Worm (Caenorhabditis elegans) whole organism, L4 larva: Measurements from ENCODE around the gene F46B6.9.
A peak's percentile ranks its signal among the peaks of the same experiment; 100 is the strongest.

ENCODE experiments used
- F37D6.2 ChIP-seq: sonication (generic microtip); optimal IDR thresholded peaks from 2 replicates; lab custom pipeline; 2016; ENCODE audit warnings: mild to moderate bottlenecking, missing genetic modification characterization, missing compliant biosample characterization
- aha-1 ChIP-seq: fragments of 150-350 bp; peaks from one replicate; lab custom pipeline; 2014; ENCODE audit warnings: missing biosample characterization, missing genetic modification characterization
- aly-2 ChIP-seq: sonication (generic microtip); optimal IDR thresholded peaks from 2 replicates; lab custom pipeline; 2018; ENCODE audit warnings: missing biosample characterization, missing genetic modification characterization
- ama-1 ChIP-seq: fragments of 150-350 bp; optimal IDR thresholded peaks from 2 replicates; lab custom pipeline; 2014; ENCODE audit warnings: inconsistent platforms, mixed read lengths
- arid-1 ChIP-seq: fragments of 200-800 bp; sonication (Bioruptor generic); conservative IDR thresholded peaks from 2 replicates; pipeline ENCODE4 v1.3.6; 2022; ENCODE audit warnings: missing genetic modification reagents, missing genetic modification characterization, missing compliant biosample characterization
- attf-4 ChIP-seq: sonication (generic microtip); optimal IDR thresholded peaks from 3 replicates; lab custom pipeline; 2017; ENCODE audit warnings: missing biosample characterization, missing genetic modification characterization
- ceh-32 ChIP-seq: sonication (generic microtip); optimal IDR thresholded peaks from 2 replicates; lab custom pipeline; 2016; ENCODE audit warnings: mild to moderate bottlenecking, missing genetic modification characterization, missing compliant biosample characterization; ENCODE audit not compliant: poor library complexity
- ces-1 ChIP-seq: fragments of 150-350 bp; sonication (generic microtip); optimal IDR thresholded peaks from 4 replicates; lab custom pipeline; 2014; ENCODE audit warnings: missing biosample characterization, missing genetic modification reagents, missing genetic modification characterization
- cey-2 ChIP-seq: sonication (generic microtip); optimal IDR thresholded peaks from 3 replicates; lab custom pipeline; 2017; ENCODE audit warnings: missing genetic modification characterization, mild to moderate bottlenecking, missing compliant biosample characterization, antibody characterized with exemption, borderline replicate concordance; ENCODE audit not compliant: insufficient read depth
- ctbp-1 ChIP-seq: fragments of 200-800 bp; sonication (Bioruptor generic); IDR thresholded peaks from 2 replicates; pipeline ENCODE4 v1.3.6; 2022; ENCODE audit warnings: missing genetic modification reagents, missing genetic modification characterization, missing compliant biosample characterization
- daf-12 ChIP-seq: fragments of 150-350 bp; optimal IDR thresholded peaks from 2 replicates; lab custom pipeline; 2014; ENCODE audit warnings: missing biosample characterization, missing genetic modification reagents, missing genetic modification characterization
- daf-16 ChIP-seq, 3 experiments: sonication (generic microtip); optimal IDR thresholded peaks; 2 replicates each; lab custom pipeline; 2016 to 2017; ENCODE audit warnings: missing genetic modification characterization in 3 of 3, missing genetic modification reagents in 3 of 3, mild to moderate bottlenecking in 2 of 3, missing compliant biosample characterization in 2 of 3, missing biosample characterization in 1 of 3, moderate library complexity in 1 of 3
- daf-8 ChIP-seq: fragments of 200-800 bp; sonication (Bioruptor generic); IDR thresholded peaks from 2 replicates; pipeline ENCODE4 v1.3.6; 2022; ENCODE audit warnings: missing genetic modification characterization, missing compliant biosample characterization
- dmd-6 ChIP-seq: fragments of 200-800 bp; sonication (Bioruptor generic); IDR thresholded peaks from 2 replicates; pipeline ENCODE4 v1.3.6; 2022; ENCODE audit warnings: missing genetic modification reagents, missing genetic modification characterization, missing compliant biosample characterization
- dmd-9 ChIP-seq: fragments of 200-800 bp; sonication (Bioruptor generic); IDR thresholded peaks from 2 replicates; pipeline ENCODE4 v1.3.6; 2022; ENCODE audit warnings: missing genetic modification reagents, missing genetic modification characterization, missing compliant biosample characterization
- dpl-1 ChIP-seq: fragments of 150-350 bp; optimal IDR thresholded peaks from 2 replicates; lab custom pipeline; 2014; ENCODE audit warnings: missing biosample characterization, missing genetic modification reagents, missing genetic modification characterization
- duxl-1 ChIP-seq: sonication (generic microtip); optimal IDR thresholded peaks from 2 replicates; lab custom pipeline; 2016; ENCODE audit warnings: mild to moderate bottlenecking, missing genetic modification characterization, moderate library complexity, missing compliant biosample characterization; ENCODE audit not compliant: poor library complexity
- dve-1 ChIP-seq: sonication (generic microtip); optimal IDR thresholded peaks from 2 replicates; lab custom pipeline; 2017; ENCODE audit warnings: antibody characterized with exemption, mild to moderate bottlenecking, missing genetic modification characterization, missing compliant biosample characterization; ENCODE audit not compliant: insufficient read depth
- egl-27 ChIP-seq: sonication (generic microtip); optimal IDR thresholded peaks from 3 replicates; lab custom pipeline; 2017; ENCODE audit warnings: missing biosample characterization, missing genetic modification reagents, missing genetic modification characterization
- fkh-10 ChIP-seq: fragments of 150-350 bp; optimal IDR thresholded peaks from 2 replicates; lab custom pipeline; 2014; ENCODE audit warnings: missing biosample characterization, missing genetic modification reagents, missing genetic modification characterization
- hlh-11 ChIP-seq: fragments of 200-800 bp; sonication (Bioruptor generic); optimal IDR thresholded peaks from 2 replicates; lab custom pipeline; 2018; ENCODE audit warnings: mild to moderate bottlenecking, missing genetic modification characterization, missing compliant biosample characterization
- hlh-30 ChIP-seq: sonication (generic microtip); optimal IDR thresholded peaks from 2 replicates; lab custom pipeline; 2017; ENCODE audit warnings: antibody characterized with exemption, mild to moderate bottlenecking, missing genetic modification characterization, missing compliant biosample characterization; ENCODE audit not compliant: insufficient read depth
- hmg-1.1 ChIP-seq: fragments of 200-800 bp; sonication (Bioruptor generic); IDR thresholded peaks from 2 replicates; pipeline ENCODE4 v1.3.6; 2022; ENCODE audit warnings: missing genetic modification reagents, missing genetic modification characterization, missing compliant biosample characterization
- lin-13 ChIP-seq: fragments of 150-350 bp; optimal IDR thresholded peaks from 2 replicates; lab custom pipeline; 2014; ENCODE audit warnings: missing biosample characterization, missing genetic modification reagents, missing genetic modification characterization
- lin-15B ChIP-seq: fragments of 150-350 bp; sonication (generic microtip); optimal IDR thresholded peaks from 3 replicates; lab custom pipeline; 2014; ENCODE audit warnings: missing biosample characterization, missing genetic modification characterization
- lin-29 ChIP-seq: fragments of 200-800 bp; sonication (Bioruptor generic); IDR thresholded peaks from 2 replicates; pipeline ENCODE4 v1.3.6; 2022; ENCODE audit warnings: missing genetic modification reagents, missing genetic modification characterization, missing compliant biosample characterization
- lin-39 ChIP-seq: fragments of 150-350 bp; optimal IDR thresholded peaks from 2 replicates; lab custom pipeline; 2014; ENCODE audit warnings: missing biosample characterization, missing genetic modification reagents, missing genetic modification characterization
- lsy-2 ChIP-seq, 2 experiments: fragments of 150-350 bp in 1 of 2; sonication (generic microtip) in 1 of 2; optimal IDR thresholded peaks; 2 replicates each; lab custom pipeline; 2014 to 2017; ENCODE audit warnings: missing biosample characterization in 2 of 2, missing genetic modification characterization in 2 of 2
- madf-5 ChIP-seq, 2 experiments: fragments of 200-800 bp; sonication (Bioruptor generic); IDR thresholded peaks; 2 replicates each; pipeline ENCODE4 v1.3.6; 2022; ENCODE audit warnings: missing compliant biosample characterization in 2 of 2, missing genetic modification characterization in 2 of 2
- nhr-11 ChIP-seq: fragments of 150-350 bp; optimal IDR thresholded peaks from 2 replicates; lab custom pipeline; 2014; ENCODE audit warnings: missing biosample characterization, missing genetic modification characterization
- nhr-237 ChIP-seq: sonication (generic microtip); optimal IDR thresholded peaks from 2 replicates; lab custom pipeline; 2017; ENCODE audit warnings: missing biosample characterization, missing genetic modification characterization
- nhr-41 ChIP-seq: fragments of 200-800 bp; sonication (Bioruptor generic); IDR thresholded peaks from 2 replicates; pipeline ENCODE4 v1.3.6; 2022; ENCODE audit warnings: missing genetic modification reagents, missing genetic modification characterization, missing compliant biosample characterization
- nhr-6 ChIP-seq: fragments of 150-350 bp; optimal IDR thresholded peaks from 2 replicates; lab custom pipeline; 2014; ENCODE audit warnings: missing biosample characterization, missing genetic modification characterization
- pha-4 ChIP-seq, 2 experiments: fragments of 150-350 bp in 1 of 2; fragments of 200-800 bp in 1 of 2; sonication (Bioruptor generic) in 1 of 2; IDR thresholded peaks in 1 of 2; optimal IDR thresholded peaks in 1 of 2; 2 replicates each; pipeline versions ENCODE4 v1.3.6 to Lab custom; 2014 to 2022; ENCODE audit warnings: missing genetic modification characterization in 2 of 2, missing genetic modification reagents in 2 of 2, missing biosample characterization in 1 of 2, missing compliant biosample characterization in 1 of 2
- rbr-2 ChIP-seq: sonication (generic microtip); optimal IDR thresholded peaks from 2 replicates; lab custom pipeline; 2016; ENCODE audit warnings: missing genotype, missing genetic modification characterization, missing compliant biosample characterization
- set-16 ChIP-seq: fragments of 200-800 bp; sonication (Bioruptor generic); IDR thresholded peaks from 2 replicates; pipeline ENCODE4 v1.3.6; 2022; ENCODE audit warnings: missing genetic modification reagents, missing genetic modification characterization, missing compliant biosample characterization
- snpc-1.2 ChIP-seq: fragments of 200-800 bp; sonication (Bioruptor generic); IDR thresholded peaks from 2 replicates; pipeline ENCODE4 v1.3.6; 2022; ENCODE audit warnings: missing genetic modification reagents, missing genetic modification characterization, missing compliant biosample characterization
- snpc-4 ChIP-seq: fragments of 150-350 bp; optimal IDR thresholded peaks from 2 replicates; lab custom pipeline; 2014; ENCODE audit warnings: missing biosample characterization, missing genetic modification characterization
- spr-3 ChIP-seq: fragments of 200-800 bp; sonication (Bioruptor generic); optimal IDR thresholded peaks from 2 replicates; lab custom pipeline; 2018; ENCODE audit warnings: mild to moderate bottlenecking, missing genetic modification characterization, missing compliant biosample characterization
- unc-62 ChIP-seq, 3 experiments: fragments of 150-350 bp in 1 of 3; sonication (generic microtip); optimal IDR thresholded peaks in 2 of 3; peaks in 1 of 3; 1 replicate in 1 of 3; 2 replicates in 2 of 3; lab custom pipeline; 2014 to 2017; ENCODE audit warnings: missing biosample characterization in 3 of 3, missing genetic modification characterization in 3 of 3, missing genetic modification reagents in 3 of 3, missing genotype in 1 of 3
- zfp-3 ChIP-seq: fragments of 200-800 bp; sonication (Bioruptor generic); conservative IDR thresholded peaks from 2 replicates; pipeline ENCODE4 v1.3.6; 2022; ENCODE audit warnings: missing genetic modification reagents, missing genetic modification characterization, missing compliant biosample characterization

Gene F46B6.9

DNA sequence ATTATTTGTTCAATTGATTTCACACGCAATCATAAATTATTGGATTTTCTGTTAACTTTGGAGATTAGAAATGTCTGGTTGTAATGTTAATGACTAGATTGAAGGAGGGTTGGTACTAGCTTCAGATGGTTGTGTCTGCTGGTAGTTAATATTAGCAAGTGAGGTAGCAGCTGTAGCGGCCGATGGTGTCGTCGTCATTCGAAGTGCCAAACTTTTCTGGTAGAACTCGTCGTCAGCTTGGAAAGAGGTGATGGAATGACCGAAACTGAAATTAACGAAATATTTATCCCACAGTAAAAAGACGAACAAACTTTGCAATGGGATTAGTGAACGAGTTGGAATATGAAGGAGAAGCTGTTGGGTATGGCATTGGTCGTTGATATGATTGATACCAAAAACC lies 32.1 kb upstream of the F46B6.9 start:
- TF ChIP-seq unc-62 (GFP tag; optimal IDR thresholded peaks at IDR 0.05 in 1 of 2; lab: Kevin White, UChicago) (peak in 1 of 2 experiments; percentile 97), unc-62 (tag; optimal IDR thresholded peaks at IDR 0.05; lab: Kevin White, UChicago) (no peak), dmd-6 (GFP tag; lab: Robert Waterston, UW) (no peak)

DNA sequence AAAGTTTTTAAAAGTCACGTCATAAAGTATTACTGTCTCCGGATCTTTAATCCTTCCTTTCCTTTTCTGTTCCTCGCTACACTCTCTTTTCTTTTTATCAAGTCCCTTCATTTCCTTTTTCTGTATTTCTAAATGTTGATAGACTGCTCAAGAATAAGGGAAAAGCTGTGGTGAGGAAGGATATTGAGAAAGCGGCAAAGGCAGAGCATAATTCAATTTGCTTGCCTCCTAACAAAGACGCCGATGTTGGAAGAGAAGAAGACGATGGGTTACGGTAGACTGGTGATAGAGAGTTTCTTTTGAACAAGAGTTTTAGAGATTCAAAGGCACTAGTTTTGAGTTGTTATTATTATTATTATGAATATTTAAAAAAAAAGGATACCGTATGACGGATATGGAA lies 31.0 kb upstream of the F46B6.9 start:
- TF ChIP-seq snpc-4 (tag; lab: Kevin White, UChicago) = no peak
- TF ChIP-seq snpc-1.2 (GFP tag; lab: Robert Waterston, UW) = no peak
- TF ChIP-seq rbr-2 (tag; lab: Kevin White, UChicago) = peak; percentile 22
- no peak for TF ChIP-seq madf-5 (GFP tag; IDR thresholded peaks at IDR 0.05; lab: Robert Waterston, UW)
- no peak for TF ChIP-seq egl-27 (tag; lab: Kevin White, UChicago)
- no peak for TF ChIP-seq daf-12 (tag; lab: Kevin White, UChicago)
- peak; percentile 97 for TF ChIP-seq fkh-10 (GFP tag; lab: Kevin White, UChicago)
- TF ChIP-seq lin-15B (tag; lab: Kevin White, UChicago) = no peak
- no peak for TF ChIP-seq daf-16 (GFP tag; optimal IDR thresholded peaks at IDR 0.05; lab: Kevin White, UChicago)
- no peak for TF ChIP-seq daf-16 (tag; optimal IDR thresholded peaks at IDR 0.05; lab: Kevin White, UChicago)
- no peak for TF ChIP-seq nhr-6 (tag; lab: Kevin White, UChicago)
- TF ChIP-seq ctbp-1 (GFP tag; lab: Robert Waterston, UW) = no peak; the same call in 1 of the 2 replicates
- TF ChIP-seq lin-29 (GFP tag; lab: Robert Waterston, UW) = no peak
- no peak for TF ChIP-seq nhr-11 (tag; lab: Kevin White, UChicago)
- no peak for TF ChIP-seq arid-1
- TF ChIP-seq daf-8 (GFP tag; lab: Robert Waterston, UW) = no peak
- no peak for TF ChIP-seq set-16 (GFP tag; lab: Robert Waterston, UW)
- TF ChIP-seq lin-39 (tag; lab: Kevin White, UChicago) = no peak
- no peak for TF ChIP-seq dve-1 (tag; lab: Kevin White, UChicago)
- TF ChIP-seq lsy-2 (tag; optimal IDR thresholded peaks at IDR 0.05; lab: Kevin White, UChicago) = peak; percentile 6 to 83
- no peak for TF ChIP-seq spr-3 (GFP tag; lab: Kevin White, UChicago)
- no peak for TF ChIP-seq ama-1 (lab: Kevin White, UChicago)
- peak; percentile 71 for TF ChIP-seq aha-1 (tag; lab: Kevin White, UChicago)
- TF ChIP-seq attf-4 (tag; lab: Kevin White, UChicago) = no peak
- TF ChIP-seq ceh-32 = peak; percentile 14
- no peak for TF ChIP-seq hlh-11
- TF ChIP-seq zfp-3 = no peak
- no peak for TF ChIP-seq aly-2
- no peak for TF ChIP-seq hlh-30 (tag; lab: Kevin White, UChicago)
- no peak for TF ChIP-seq hmg-1.1 (GFP tag; lab: Robert Waterston, UW)
- no peak for TF ChIP-seq nhr-41 (GFP tag; lab: Robert Waterston, UW)
- no peak for TF ChIP-seq lin-13
- TF ChIP-seq pha-4 (GFP tag; IDR thresholded peaks at IDR 0.05; lab: Robert Waterston, UW) = no peak
- TF ChIP-seq pha-4 (tag; optimal IDR thresholded peaks at IDR 0.05; lab: Kevin White, UChicago) = no peak
- TF ChIP-seq duxl-1 = no peak
- no peak for TF ChIP-seq F37D6.2 (tag; lab: Kevin White, UChicago)
- no peak for TF ChIP-seq cey-2 (tag; lab: Kevin White, UChicago)
- no peak for TF ChIP-seq dpl-1 (GFP tag; lab: Kevin White, UChicago)
- peak; percentile 100 for TF ChIP-seq ces-1
- TF ChIP-seq dmd-9 (GFP tag; lab: Robert Waterston, UW) = no peak
- TF ChIP-seq nhr-237 (tag; lab: Kevin White, UChicago) = no peak
